Fruit fly (Drosophila melanogaster) whole organism, prepupa: ENCODE measurements around the gene GILT2.

ENCODE experiments used
- Blimp-1 ChIP-seq: fragments of 200-800 bp; sonication (Bioruptor generic); optimal IDR thresholded peaks from 3 replicates; lab custom pipeline; 2017; ENCODE audit warnings: missing biosample characterization, missing genetic modification characterization, mild to moderate bottlenecking, moderate library complexity, missing genetic modification reagents
- CG10669 ChIP-seq: fragments of 200-800 bp; sonication (Bioruptor generic); optimal IDR thresholded peaks from 3 replicates; lab custom pipeline; 2018; ENCODE audit warnings: missing biosample characterization, mild to moderate bottlenecking, missing genetic modification characterization, moderate library complexity
- CG11294 ChIP-seq: fragments of 200-800 bp; sonication (Bioruptor generic); IDR thresholded peaks from 2 replicates; pipeline ENCODE4 v1.3.6; 2022; ENCODE audit warnings: missing biosample characterization, missing genetic modification characterization
- CG11762 ChIP-seq: fragments of 200-800 bp; sonication (Bioruptor generic); optimal IDR thresholded peaks from 3 replicates; lab custom pipeline; 2016; ENCODE audit warnings: missing biosample characterization, missing genetic modification characterization; ENCODE audit not compliant: insufficient read depth
- CG11902 ChIP-seq: fragments of 200-800 bp; sonication (Bioruptor generic); optimal IDR thresholded peaks from 3 replicates; lab custom pipeline; 2016; ENCODE audit warnings: missing biosample characterization, missing genetic modification characterization
- CG15336 ChIP-seq: fragments of 200-800 bp; sonication (Bioruptor generic); IDR thresholded peaks from 2 replicates; pipeline ENCODE4 v1.3.6; 2022; ENCODE audit warnings: missing biosample characterization, missing genetic modification characterization
- CG1621 ChIP-seq: fragments of 200-800 bp; sonication (Bioruptor generic); optimal IDR thresholded peaks from 3 replicates; lab custom pipeline; 2018; ENCODE audit warnings: missing biosample characterization, mild to moderate bottlenecking, missing genetic modification characterization
- CG16779 ChIP-seq: fragments of 200-800 bp; sonication (Bioruptor generic); optimal IDR thresholded peaks from 3 replicates; lab custom pipeline; 2017; ENCODE audit warnings: missing biosample characterization, mild to moderate bottlenecking, missing genetic modification characterization
- CG3032 ChIP-seq: fragments of 200-800 bp; optimal IDR thresholded peaks from 2 replicates; lab custom pipeline; 2019; ENCODE audit warnings: missing biosample characterization, mild to moderate bottlenecking, missing genetic modification characterization, moderate library complexity
- CG31627 ChIP-seq: fragments of 200-800 bp; sonication (Bioruptor generic); optimal IDR thresholded peaks from 3 replicates; lab custom pipeline; 2016; ENCODE audit warnings: missing biosample characterization, missing genetic modification characterization
- CG32006 ChIP-seq: fragments of 200-800 bp; sonication (Bioruptor generic); optimal IDR thresholded peaks from 3 replicates; lab custom pipeline; 2017; ENCODE audit warnings: missing biosample characterization, mild to moderate bottlenecking, missing genetic modification characterization
- CG34406 ChIP-seq: fragments of 200-800 bp; sonication (Bioruptor generic); optimal IDR thresholded peaks from 3 replicates; lab custom pipeline; 2016; ENCODE audit warnings: missing biosample characterization, missing genetic modification characterization
- CG3919 ChIP-seq: fragments of 200-800 bp; sonication (Bioruptor generic); optimal IDR thresholded peaks from 3 replicates; lab custom pipeline; 2016; ENCODE audit warnings: missing biosample characterization, missing genetic modification characterization
- CG4318 ChIP-seq: fragments of 200-800 bp; sonication (Bioruptor generic); optimal IDR thresholded peaks from 3 replicates; lab custom pipeline; 2017; ENCODE audit warnings: missing biosample characterization, mild to moderate bottlenecking, missing genetic modification characterization
- CG6163 ChIP-seq: fragments of 200-800 bp; sonication (Bioruptor generic); IDR thresholded peaks from 3 replicates; pipeline ENCODE4 v1.3.6; 2022; ENCODE audit warnings: missing biosample characterization, missing genetic modification characterization
- CG6276 ChIP-seq: fragments of 200-800 bp; sonication (Bioruptor generic); optimal IDR thresholded peaks from 2 replicates; lab custom pipeline; 2017; ENCODE audit warnings: missing biosample characterization, mild to moderate bottlenecking, missing genetic modification characterization
- CG6792 ChIP-seq: fragments of 200-800 bp; sonication (Bioruptor generic); optimal IDR thresholded peaks from 3 replicates; lab custom pipeline; 2016; ENCODE audit warnings: missing biosample characterization, missing genetic modification characterization
- CG6808 ChIP-seq: fragments of 200-800 bp; sonication (Bioruptor generic); optimal IDR thresholded peaks from 3 replicates; lab custom pipeline; 2017; ENCODE audit warnings: missing biosample characterization, missing genetic modification characterization, mild to moderate bottlenecking, moderate library complexity, missing genetic modification reagents
- CG6854 ChIP-seq: fragments of 200-800 bp; sonication (Bioruptor generic); optimal IDR thresholded peaks from 2 replicates; lab custom pipeline; 2017; ENCODE audit warnings: missing biosample characterization, mild to moderate bottlenecking, missing genetic modification characterization
- CG7368 ChIP-seq: fragments of 200-800 bp; sonication (Bioruptor generic); optimal IDR thresholded peaks from 3 replicates; lab custom pipeline; 2016; ENCODE audit warnings: missing biosample characterization, missing genetic modification characterization
- CG8119 ChIP-seq: fragments of 200-800 bp; sonication (Bioruptor generic); IDR thresholded peaks from 3 replicates; pipeline ENCODE4 v1.3.6; 2022; ENCODE audit warnings: missing biosample characterization, missing genetic modification characterization
- CG8319 ChIP-seq: fragments of 200-800 bp; sonication (Bioruptor generic); optimal IDR thresholded peaks from 3 replicates; lab custom pipeline; 2016; ENCODE audit warnings: missing biosample characterization, missing genetic modification characterization
- CG9139 ChIP-seq: fragments of 200-800 bp; sonication (Bioruptor generic); optimal IDR thresholded peaks from 3 replicates; lab custom pipeline; 2017; ENCODE audit warnings: missing biosample characterization, mild to moderate bottlenecking, missing genetic modification characterization
- Eip75B ChIP-seq: fragments of 200-800 bp; sonication (Bioruptor generic); optimal IDR thresholded peaks from 3 replicates; lab custom pipeline; 2016; ENCODE audit warnings: missing biosample characterization, missing genetic modification characterization
- Eip93F ChIP-seq: fragments of 200-800 bp; sonication (Bioruptor generic); optimal IDR thresholded peaks from 2 replicates; lab custom pipeline; 2016; ENCODE audit warnings: missing biosample characterization, mild to moderate bottlenecking, missing genetic modification characterization
- Ets96B ChIP-seq: fragments of 200-800 bp; optimal IDR thresholded peaks from 2 replicates; lab custom pipeline; 2019; ENCODE audit warnings: missing biosample characterization, mild to moderate bottlenecking, missing genetic modification characterization, moderate library complexity
- Lpt ChIP-seq: fragments of 200-800 bp; sonication (Bioruptor generic); optimal IDR thresholded peaks from 3 replicates; lab custom pipeline; 2016; ENCODE audit warnings: missing biosample characterization, missing genetic modification characterization
- Met ChIP-seq: fragments of 200-800 bp; sonication (Bioruptor generic); optimal IDR thresholded peaks from 3 replicates; lab custom pipeline; 2016; ENCODE audit warnings: missing biosample characterization, missing genetic modification characterization
- OdsH ChIP-seq: fragments of 200-800 bp; sonication (Bioruptor generic); optimal IDR thresholded peaks from 3 replicates; lab custom pipeline; 2016; ENCODE audit warnings: missing biosample characterization, missing genetic modification characterization
- Smox ChIP-seq: fragments of 200-800 bp; sonication (Bioruptor generic); optimal IDR thresholded peaks from 3 replicates; lab custom pipeline; 2016; ENCODE audit warnings: missing biosample characterization, missing genetic modification characterization
- Sox102F ChIP-seq: fragments of 200-800 bp; sonication (Bioruptor generic); optimal IDR thresholded peaks from 2 replicates; lab custom pipeline; 2016; ENCODE audit warnings: missing biosample characterization, mild to moderate bottlenecking, missing genetic modification characterization
- Sox14 ChIP-seq: fragments of 200-800 bp; sonication (Bioruptor generic); optimal IDR thresholded peaks from 3 replicates; lab custom pipeline; 2016; ENCODE audit warnings: missing biosample characterization, missing genetic modification characterization
- Sox15 ChIP-seq: fragments of 200-800 bp; sonication (Bioruptor generic); optimal IDR thresholded peaks from 3 replicates; lab custom pipeline; 2016; ENCODE audit warnings: missing biosample characterization, missing genetic modification characterization
- achi ChIP-seq: fragments of 200-800 bp; sonication (Bioruptor generic); optimal IDR thresholded peaks from 3 replicates; lab custom pipeline; 2016; ENCODE audit warnings: missing biosample characterization, missing genetic modification characterization
- acj6 ChIP-seq: fragments of 200-800 bp; sonication (Bioruptor generic); optimal IDR thresholded peaks from 3 replicates; lab custom pipeline; 2016; ENCODE audit warnings: missing biosample characterization, missing genetic modification characterization
- cyc ChIP-seq: fragments of 200-800 bp; sonication (Bioruptor generic); optimal IDR thresholded peaks from 3 replicates; lab custom pipeline; 2016; ENCODE audit warnings: missing biosample characterization, missing genetic modification characterization
- dac ChIP-seq: fragments of 200-800 bp; sonication (Bioruptor generic); optimal IDR thresholded peaks from 2 replicates; lab custom pipeline; 2017; ENCODE audit warnings: missing biosample characterization, mild to moderate bottlenecking, missing genetic modification characterization
- dsx ChIP-seq: fragments of 200-800 bp; optimal IDR thresholded peaks from 3 replicates; lab custom pipeline; 2019; ENCODE audit warnings: missing biosample characterization, mild to moderate bottlenecking, missing genetic modification characterization, moderate library complexity; ENCODE audit not compliant: poor library complexity, severe bottlenecking
- eg ChIP-seq: fragments of 200-800 bp; sonication (Bioruptor generic); IDR thresholded peaks from 3 replicates; pipeline ENCODE4 v1.3.6; 2022; ENCODE audit warnings: missing biosample characterization, missing genetic modification characterization
- esn ChIP-seq: fragments of 200-800 bp; sonication (Bioruptor generic); optimal IDR thresholded peaks from 2 replicates; lab custom pipeline; 2016; ENCODE audit warnings: missing biosample characterization, mild to moderate bottlenecking, missing genetic modification characterization, moderate library complexity
- fd59A ChIP-seq: fragments of 200-800 bp; sonication (Bioruptor generic); optimal IDR thresholded peaks from 2 replicates; lab custom pipeline; 2017; ENCODE audit warnings: missing biosample characterization, mild to moderate bottlenecking, missing genetic modification characterization, missing genetic modification reagents
- fd85E ChIP-seq: fragments of 200-800 bp; sonication (Bioruptor generic); optimal IDR thresholded peaks from 3 replicates; lab custom pipeline; 2016; ENCODE audit warnings: missing biosample characterization, missing genetic modification characterization
- fkh ChIP-seq: fragments of 200-800 bp; sonication (Bioruptor generic); optimal IDR thresholded peaks from 3 replicates; lab custom pipeline; 2017; ENCODE audit warnings: missing biosample characterization, mild to moderate bottlenecking, missing genetic modification characterization, moderate library complexity
- lz ChIP-seq: fragments of 200-800 bp; sonication (Bioruptor generic); optimal IDR thresholded peaks from 3 replicates; lab custom pipeline; 2016; ENCODE audit warnings: missing biosample characterization, missing genetic modification characterization
- net ChIP-seq: fragments of 200-800 bp; sonication (Bioruptor generic); optimal IDR thresholded peaks from 3 replicates; lab custom pipeline; 2016; ENCODE audit warnings: missing biosample characterization, missing genetic modification characterization
- pdm3 ChIP-seq: fragments of 200-800 bp; sonication (Bioruptor generic); optimal IDR thresholded peaks from 3 replicates; lab custom pipeline; 2016; ENCODE audit warnings: missing biosample characterization, missing genetic modification characterization
- salr ChIP-seq, 2 experiments: fragments of 200-800 bp; sonication (Bioruptor generic); optimal IDR thresholded peaks; 3 replicates each; lab custom pipeline; 2016 to 2018; ENCODE audit warnings: missing biosample characterization in 2 of 2, missing genetic modification characterization in 2 of 2, mild to moderate bottlenecking in 1 of 2
- svp ChIP-seq: fragments of 200-800 bp; sonication (Bioruptor generic); peaks from one replicate; lab custom pipeline; 2016; ENCODE audit warnings: missing biosample characterization, missing genetic modification characterization
- topi ChIP-seq: fragments of 200-800 bp; sonication (Bioruptor generic); optimal IDR thresholded peaks from 3 replicates; lab custom pipeline; 2016; ENCODE audit warnings: missing biosample characterization, missing genetic modification characterization
- vri ChIP-seq: fragments of 200-800 bp; sonication (Bioruptor generic); optimal IDR thresholded peaks from 3 replicates; lab custom pipeline; 2016; ENCODE audit warnings: missing biosample characterization, mild to moderate bottlenecking, missing genetic modification characterization

Gene GILT2

dm6 chr3R:23678349-23679193, at the start of gene GILT2:
TSS of gene GILT2 (plus strand) at chr3R:23678895.
- TF ChIP-seq fd85E (GFP tag; lab: Kevin White, UChicago): no peak
- peak; percentile 86 for TF ChIP-seq Smox (GFP tag; lab: Kevin White, UChicago)
- peak; percentile 82 for TF ChIP-seq Eip93F
- TF ChIP-seq lz (GFP tag; lab: Kevin White, UChicago): peak; percentile 83
- TF ChIP-seq dsx: peak; percentile 59
- peak; percentile 72; the same call in 2 of the 3 replicates for TF ChIP-seq eg
- TF ChIP-seq CG3032 (tag; lab: Kevin White, UChicago): peak; percentile 61
- TF ChIP-seq CG6792 (GFP tag; lab: Kevin White, UChicago): peak; percentile 83
- TF ChIP-seq CG4318 (GFP tag; lab: Kevin White, UChicago): no peak
- peak; percentile 70 for TF ChIP-seq CG8319 (GFP tag; lab: Kevin White, UChicago)
- TF ChIP-seq CG31627 (GFP tag; lab: Kevin White, UChicago): peak; percentile 81
- TF ChIP-seq topi (GFP tag; lab: Kevin White, UChicago): peak; percentile 89
- no peak for TF ChIP-seq CG6276 (GFP tag; lab: Kevin White, UChicago)
- TF ChIP-seq dac: peak; percentile 4
- TF ChIP-seq CG9139 (GFP tag; lab: Kevin White, UChicago): peak; percentile 30
- TF ChIP-seq CG7368 (GFP tag; lab: Kevin White, UChicago): peak; percentile 71
- TF ChIP-seq CG8119: peak; percentile 74
- peak; percentile 80 for TF ChIP-seq OdsH (GFP tag; lab: Kevin White, UChicago)
- peak; percentile 71 for TF ChIP-seq CG11902 (GFP tag; lab: Kevin White, UChicago)
- no peak for TF ChIP-seq CG11294 (GFP tag; lab: Robert Waterston, UW)
- TF ChIP-seq CG6808 (GFP tag; lab: Kevin White, UChicago): peak; percentile 66
- TF ChIP-seq Sox102F (GFP tag; lab: Kevin White, UChicago): peak; percentile 89
- peak; percentile 88 for TF ChIP-seq cyc (GFP tag; lab: Kevin White, UChicago)
- TF ChIP-seq fd59A: peak; percentile 46
- TF ChIP-seq CG34406 (GFP tag; lab: Kevin White, UChicago): peak; percentile 83
- peak; percentile 42 for TF ChIP-seq Lpt (GFP tag; lab: Kevin White, UChicago)
- peak; percentile 68 for TF ChIP-seq Blimp-1
- TF ChIP-seq CG11762 (GFP tag; lab: Kevin White, UChicago): peak; percentile 43
- no peak for TF ChIP-seq CG10669 (GFP tag; lab: Kevin White, UChicago)
- peak; percentile 71 for TF ChIP-seq fkh (GFP tag; lab: Kevin White, UChicago)
- peak; percentile 93 for TF ChIP-seq svp (GFP tag; lab: Kevin White, UChicago)
- peak; percentile 88 for TF ChIP-seq CG6163 (GFP tag; lab: Robert Waterston, UW)
- peak; percentile 73 for TF ChIP-seq pdm3
- TF ChIP-seq CG32006 (GFP tag; lab: Kevin White, UChicago): peak; percentile 74
- TF ChIP-seq acj6 (GFP tag; lab: Kevin White, UChicago): peak; percentile 71
- peak; percentile 80 for TF ChIP-seq CG15336
- TF ChIP-seq CG16779 (tag; lab: Kevin White, UChicago): peak; percentile 62
- peak; percentile 63 for TF ChIP-seq Ets96B (tag; lab: Kevin White, UChicago)
- peak; percentile 88 for TF ChIP-seq Met
- TF ChIP-seq salr (GFP tag; optimal IDR thresholded peaks at IDR 0.05; lab: Kevin White, UChicago): no peak
- no peak for TF ChIP-seq net (GFP tag; lab: Kevin White, UChicago)
- peak; percentile 78 for TF ChIP-seq CG6854
- TF ChIP-seq Sox14 (GFP tag; lab: Kevin White, UChicago): peak; percentile 71
- TF ChIP-seq Sox15 (GFP tag; lab: Kevin White, UChicago): peak; percentile 67
- peak; percentile 75 for TF ChIP-seq Eip75B (GFP tag; lab: Kevin White, UChicago)
- TF ChIP-seq esn: peak; percentile 91
- peak; percentile 82 for TF ChIP-seq CG3919 (GFP tag; lab: Kevin White, UChicago)
- TF ChIP-seq CG1621 (tag; lab: Kevin White, UChicago): peak; percentile 11
- peak; percentile 85 for TF ChIP-seq vri
- TF ChIP-seq achi (GFP tag; lab: Kevin White, UChicago): peak; percentile 78
